Fruit fly (Drosophila melanogaster) whole organism, prepupa: ENCODE measurements around the gene robl37BC.
A peak's percentile ranks its signal among the peaks of the same experiment; 100 is the strongest.

Source experiments
- CG11294 ChIP-seq: fragments of 200-800 bp; sonication (Bioruptor generic); IDR thresholded peaks from 2 replicates; pipeline ENCODE4 v1.3.6; 2022; ENCODE audit warnings: missing biosample characterization, missing genetic modification characterization
- CG11902 ChIP-seq: fragments of 200-800 bp; sonication (Bioruptor generic); optimal IDR thresholded peaks from 3 replicates; lab custom pipeline; 2016; ENCODE audit warnings: missing biosample characterization, missing genetic modification characterization
- CG15336 ChIP-seq: fragments of 200-800 bp; sonication (Bioruptor generic); IDR thresholded peaks from 2 replicates; pipeline ENCODE4 v1.3.6; 2022; ENCODE audit warnings: missing biosample characterization, missing genetic modification characterization
- CG1621 ChIP-seq: fragments of 200-800 bp; sonication (Bioruptor generic); optimal IDR thresholded peaks from 3 replicates; lab custom pipeline; 2018; ENCODE audit warnings: missing biosample characterization, mild to moderate bottlenecking, missing genetic modification characterization
- CG3032 ChIP-seq: fragments of 200-800 bp; optimal IDR thresholded peaks from 2 replicates; lab custom pipeline; 2019; ENCODE audit warnings: missing biosample characterization, mild to moderate bottlenecking, missing genetic modification characterization, moderate library complexity
- CG31627 ChIP-seq: fragments of 200-800 bp; sonication (Bioruptor generic); optimal IDR thresholded peaks from 3 replicates; lab custom pipeline; 2016; ENCODE audit warnings: missing biosample characterization, missing genetic modification characterization
- CG6163 ChIP-seq: fragments of 200-800 bp; sonication (Bioruptor generic); IDR thresholded peaks from 3 replicates; pipeline ENCODE4 v1.3.6; 2022; ENCODE audit warnings: missing biosample characterization, missing genetic modification characterization
- CG6276 ChIP-seq: fragments of 200-800 bp; sonication (Bioruptor generic); optimal IDR thresholded peaks from 2 replicates; lab custom pipeline; 2017; ENCODE audit warnings: missing biosample characterization, mild to moderate bottlenecking, missing genetic modification characterization
- CG8319 ChIP-seq: fragments of 200-800 bp; sonication (Bioruptor generic); optimal IDR thresholded peaks from 3 replicates; lab custom pipeline; 2016; ENCODE audit warnings: missing biosample characterization, missing genetic modification characterization
- Ets96B ChIP-seq: fragments of 200-800 bp; optimal IDR thresholded peaks from 2 replicates; lab custom pipeline; 2019; ENCODE audit warnings: missing biosample characterization, mild to moderate bottlenecking, missing genetic modification characterization, moderate library complexity
- Hr39 ChIP-seq: fragments of 200-800 bp; sonication (Bioruptor generic); optimal IDR thresholded peaks from 2 replicates; lab custom pipeline; 2016; ENCODE audit warnings: missing biosample characterization, missing genetic modification characterization
- Hr4 ChIP-seq: fragments of 200-800 bp; sonication (Bioruptor generic); optimal IDR thresholded peaks from 3 replicates; lab custom pipeline; 2016; ENCODE audit warnings: missing biosample characterization, missing genetic modification characterization
- Sox102F ChIP-seq: fragments of 200-800 bp; sonication (Bioruptor generic); optimal IDR thresholded peaks from 2 replicates; lab custom pipeline; 2016; ENCODE audit warnings: missing biosample characterization, mild to moderate bottlenecking, missing genetic modification characterization
- dac ChIP-seq: fragments of 200-800 bp; sonication (Bioruptor generic); optimal IDR thresholded peaks from 2 replicates; lab custom pipeline; 2017; ENCODE audit warnings: missing biosample characterization, mild to moderate bottlenecking, missing genetic modification characterization
- dsx ChIP-seq: fragments of 200-800 bp; optimal IDR thresholded peaks from 3 replicates; lab custom pipeline; 2019; ENCODE audit warnings: missing biosample characterization, mild to moderate bottlenecking, missing genetic modification characterization, moderate library complexity; ENCODE audit not compliant: poor library complexity, severe bottlenecking
- eg ChIP-seq: fragments of 200-800 bp; sonication (Bioruptor generic); IDR thresholded peaks from 3 replicates; pipeline ENCODE4 v1.3.6; 2022; ENCODE audit warnings: missing biosample characterization, missing genetic modification characterization
- spab ChIP-seq: fragments of 200-800 bp; sonication (Bioruptor generic); optimal IDR thresholded peaks from 2 replicates; lab custom pipeline; 2017; ENCODE audit warnings: missing biosample characterization, mild to moderate bottlenecking, missing genetic modification characterization, missing genetic modification reagents

robl37BC gene

dm6 chr2L:19057799-19058198, 47.1 kb downstream of the robl37BC start:
- TF ChIP-seq CG6276 (GFP tag; lab: Kevin White, UChicago) (no peak), CG8319 (GFP tag; lab: Kevin White, UChicago) (no peak), spab (GFP tag; lab: Kevin White, UChicago) (no peak), CG6163 (no peak), CG31627 (GFP tag; lab: Kevin White, UChicago) (no peak), CG11294 (no peak), Sox102F (GFP tag; lab: Kevin White, UChicago) (no peak), Ets96B (tag; lab: Kevin White, UChicago) (no peak), CG11902 (no peak), Hr39 (GFP tag; lab: Kevin White, UChicago) (no peak), CG1621 (tag; lab: Kevin White, UChicago) (no peak), CG3032 (tag; lab: Kevin White, UChicago) (no peak)

dm6 chr2L:19058916-19059315, 48.2 kb downstream of the robl37BC start, which contains the start of gene Phlpp:
Phlpp (plus strand) TSS chr2L:19059129.
- no peak for TF ChIP-seq dsx (GFP tag; lab: Kevin White, UChicago)
- peak; percentile 21 for TF ChIP-seq CG3032 (tag; lab: Kevin White, UChicago)
- TF ChIP-seq CG1621 (tag; lab: Kevin White, UChicago) = peak; percentile 16
- TF ChIP-seq CG6163 = peak; percentile 71
- TF ChIP-seq Hr4 (GFP tag; lab: Kevin White, UChicago) = peak; percentile 72
- peak; percentile 78 for TF ChIP-seq eg
- TF ChIP-seq CG15336 (GFP tag; lab: Robert Waterston, UW) = peak; percentile 49
- TF ChIP-seq dac (GFP tag; lab: Kevin White, UChicago) = no peak
